Fruit fly (Drosophila melanogaster) whole organism, embryonic: ENCODE data around the gene CG13311.

Experiments used
- Ada2b ChIP-seq: fragments of 200-800 bp; sonication (Bioruptor generic); IDR thresholded peaks from 2 replicates; pipeline ENCODE4 v1.3.6; 2022; ENCODE audit warnings: missing biosample characterization, missing genetic modification characterization
- Blimp-1 ChIP-seq: fragments of 200-800 bp; sonication (Bioruptor generic); optimal IDR thresholded peaks from 3 replicates; lab custom pipeline; 2018; ENCODE audit warnings: missing biosample characterization, missing genetic modification characterization, mild to moderate bottlenecking, moderate library complexity, missing genetic modification reagents
- CG10366 ChIP-seq: fragments of 200-800 bp; sonication (Bioruptor generic); IDR thresholded peaks from 2 replicates; pipeline ENCODE4 v1.3.6; 2022; ENCODE audit warnings: missing biosample characterization, missing genetic modification characterization
- CG10543 ChIP-seq: fragments of 200-800 bp; sonication (Bioruptor generic); optimal IDR thresholded peaks from 3 replicates; lab custom pipeline; 2017; ENCODE audit warnings: missing biosample characterization, mild to moderate bottlenecking, missing genetic modification characterization, moderate library complexity
- CG10979 ChIP-seq: fragments of 200-800 bp; sonication (Bioruptor generic); optimal IDR thresholded peaks from 2 replicates; lab custom pipeline; 2018; ENCODE audit warnings: missing biosample characterization, mild to moderate bottlenecking, missing genetic modification characterization, moderate library complexity
- CG11504 ChIP-seq: fragments of 200-800 bp; sonication (Bioruptor generic); optimal IDR thresholded peaks from 3 replicates; lab custom pipeline; 2019; ENCODE audit warnings: missing biosample characterization, mild to moderate bottlenecking, missing genetic modification characterization, moderate library complexity
- CG11560 ChIP-seq: fragments of 200-800 bp; sonication (Bioruptor generic); IDR thresholded peaks from 3 replicates; pipeline ENCODE4 v1.3.6; 2022; ENCODE audit warnings: missing biosample characterization, missing genetic modification characterization
- CG12236 ChIP-seq: fragments of 200-800 bp; sonication (Bioruptor generic); optimal IDR thresholded peaks from 2 replicates; lab custom pipeline; 2016; ENCODE audit warnings: missing biosample characterization, missing genetic modification characterization
- CG13296 ChIP-seq: fragments of 200-800 bp; sonication (Bioruptor generic); optimal IDR thresholded peaks from 3 replicates; lab custom pipeline; 2018; ENCODE audit warnings: missing biosample characterization, mild to moderate bottlenecking, missing genetic modification characterization
- CG13424 ChIP-seq: fragments of 200-800 bp; sonication (Bioruptor generic); optimal IDR thresholded peaks from 2 replicates; lab custom pipeline; 2019; ENCODE audit warnings: missing biosample characterization, mild to moderate bottlenecking, missing genetic modification characterization, moderate library complexity
- CG14667 ChIP-seq: fragments of 200-800 bp; sonication (Bioruptor generic); IDR thresholded peaks from 2 replicates; pipeline ENCODE4 v1.3.6; 2022; ENCODE audit warnings: missing biosample characterization, missing genetic modification characterization
- CG17361 ChIP-seq: fragments of 200-800 bp; sonication (Bioruptor generic); IDR thresholded peaks from 3 replicates; pipeline ENCODE4 v1.3.6; 2022; ENCODE audit warnings: missing biosample characterization, missing genetic modification characterization
- CG3065 ChIP-seq: fragments of 200-800 bp; sonication (Bioruptor generic); optimal IDR thresholded peaks from 2 replicates; lab custom pipeline; 2016; ENCODE audit warnings: missing biosample characterization, missing genetic modification characterization
- CG3995 ChIP-seq: fragments of 200-800 bp; sonication (Bioruptor generic); optimal IDR thresholded peaks from 3 replicates; lab custom pipeline; 2016; ENCODE audit warnings: missing biosample characterization, missing genetic modification characterization
- CG4360 ChIP-seq: fragments of 200-800 bp; sonication (Bioruptor generic); IDR thresholded peaks from 2 replicates; pipeline ENCODE4 v1.3.6; 2022; ENCODE audit warnings: missing biosample characterization, missing genetic modification characterization
- CG43689 ChIP-seq: fragments of 200-800 bp; sonication (Bioruptor generic); IDR thresholded peaks from 2 replicates; pipeline ENCODE4 v1.3.6; 2022; ENCODE audit warnings: missing biosample characterization, missing genetic modification characterization
- CG5953 ChIP-seq: fragments of 200-800 bp; sonication (Bioruptor generic); IDR thresholded peaks from 2 replicates; pipeline ENCODE4 v1.3.6; 2022; ENCODE audit warnings: missing biosample characterization, missing genetic modification characterization
- CG8290 ChIP-seq, 3 experiments: fragments of 200-800 bp; sonication (Bioruptor generic); optimal IDR thresholded peaks; 2 replicates each; lab custom pipeline; 2016 to 2019; ENCODE audit warnings: missing biosample characterization in 3 of 3, missing genetic modification characterization in 3 of 3, mild to moderate bottlenecking in 2 of 3, moderate library complexity in 1 of 3
- CG9437 ChIP-seq: fragments of 200-800 bp; sonication (Bioruptor generic); optimal IDR thresholded peaks from 2 replicates; lab custom pipeline; 2018; ENCODE audit warnings: missing biosample characterization, mild to moderate bottlenecking, missing genetic modification characterization
- CG9876 ChIP-seq: fragments of 200-800 bp; sonication (Bioruptor generic); optimal IDR thresholded peaks from 2 replicates; lab custom pipeline; 2016; ENCODE audit warnings: missing biosample characterization, missing genetic modification characterization
- GATAe ChIP-seq: fragments of 200-800 bp; sonication (Bioruptor generic); conservative IDR thresholded peaks from 2 replicates; pipeline ENCODE4 v1.3.6; 2022; ENCODE audit warnings: missing biosample characterization, missing genetic modification characterization
- Gsc ChIP-seq: fragments of 200-800 bp; sonication (Bioruptor generic); IDR thresholded peaks from 2 replicates; pipeline ENCODE4 v1.3.6; 2022; ENCODE audit warnings: missing biosample characterization, missing genetic modification characterization
- Hey ChIP-seq: fragments of 200-800 bp; sonication (Bioruptor generic); optimal IDR thresholded peaks from 3 replicates; lab custom pipeline; 2018; ENCODE audit warnings: missing biosample characterization, mild to moderate bottlenecking, missing genetic modification characterization
- Lpt ChIP-seq: fragments of >200 bp; optimal IDR thresholded peaks from 2 replicates; lab custom pipeline; 2018; ENCODE audit warnings: missing biosample characterization, missing genetic modification characterization
- MTF-1 ChIP-seq: fragments of 200-800 bp; sonication (Bioruptor generic); optimal IDR thresholded peaks from 2 replicates; lab custom pipeline; 2018; ENCODE audit warnings: missing biosample characterization, mild to moderate bottlenecking, missing genetic modification characterization, borderline replicate concordance
- Optix ChIP-seq: fragments of 200-800 bp; sonication (Bioruptor generic); IDR thresholded peaks from 3 replicates; pipeline ENCODE4 v1.3.6; 2022; ENCODE audit warnings: missing biosample characterization, missing genetic modification characterization
- PHDP ChIP-seq: fragments of 200-800 bp; sonication (Bioruptor generic); optimal IDR thresholded peaks from 3 replicates; lab custom pipeline; 2018; ENCODE audit warnings: missing biosample characterization, mild to moderate bottlenecking, missing genetic modification characterization, moderate library complexity
- Usf ChIP-seq: fragments of 200-800 bp; sonication (Bioruptor generic); optimal IDR thresholded peaks from 2 replicates; lab custom pipeline; 2017; ENCODE audit warnings: missing genotype, missing biosample characterization, missing genetic modification characterization
- abd-A ChIP-seq: fragments of 200-800 bp; sonication (Bioruptor generic); optimal IDR thresholded peaks from 3 replicates; lab custom pipeline; 2019; ENCODE audit warnings: missing biosample characterization, mild to moderate bottlenecking, missing genetic modification characterization, moderate library complexity
- amos ChIP-seq: fragments of 200-800 bp; sonication (Bioruptor generic); IDR thresholded peaks from 2 replicates; pipeline ENCODE4 v1.3.6; 2022; ENCODE audit warnings: missing biosample characterization, missing genetic modification characterization; ENCODE audit not compliant: partially characterized antibody
- chinmo ChIP-seq: fragments of 200-800 bp; sonication (Bioruptor generic); IDR thresholded peaks from 4 replicates; pipeline ENCODE4 v1.3.6; 2022; ENCODE audit warnings: missing biosample characterization, missing genetic modification characterization; ENCODE audit not compliant: partially characterized antibody
- croc ChIP-seq: fragments of 200-800 bp; sonication (Bioruptor generic); conservative IDR thresholded peaks from 3 replicates; pipeline ENCODE4 v1.3.6; 2022; ENCODE audit warnings: missing biosample characterization, missing genetic modification characterization
- dimm ChIP-seq: fragments of 200-800 bp; sonication (Bioruptor generic); IDR thresholded peaks from 2 replicates; pipeline ENCODE4 v1.3.6; 2022; ENCODE audit warnings: missing biosample characterization, missing genetic modification characterization
- esg ChIP-seq: fragments of 200-800 bp; sonication (Bioruptor generic); conservative IDR thresholded peaks from 2 replicates; pipeline ENCODE4 v1.3.6; 2022; ENCODE audit warnings: missing biosample characterization, missing genetic modification characterization
- fd102C ChIP-seq: fragments of 200-800 bp; sonication (Bioruptor generic); optimal IDR thresholded peaks from 2 replicates; lab custom pipeline; 2018; ENCODE audit warnings: missing biosample characterization, mild to moderate bottlenecking, missing genetic modification characterization, moderate library complexity
- gce ChIP-seq: fragments of 200-800 bp; sonication (Bioruptor generic); IDR thresholded peaks from 3 replicates; pipeline ENCODE4 v1.3.6; 2022; ENCODE audit warnings: missing biosample characterization, missing genetic modification characterization
- hth ChIP-seq: fragments of >200 bp; optimal IDR thresholded peaks from 2 replicates; lab custom pipeline; 2017; ENCODE audit warnings: inconsistent platforms
- ind ChIP-seq: fragments of 200-800 bp; sonication (Bioruptor generic); optimal IDR thresholded peaks from 3 replicates; lab custom pipeline; 2016; ENCODE audit warnings: missing biosample characterization, missing genetic modification characterization
- jing ChIP-seq: fragments of 200-800 bp; sonication (Bioruptor generic); optimal IDR thresholded peaks from 2 replicates; lab custom pipeline; 2018; ENCODE audit warnings: missing biosample characterization, mild to moderate bottlenecking, missing genetic modification characterization
- lola ChIP-seq, 3 experiments: fragments of >200 bp in 2 of 3; fragments of 200-800 bp in 1 of 3; sonication (Bioruptor generic) in 1 of 3; optimal IDR thresholded peaks; 2 replicates each; lab custom pipeline; 2017 to 2019; ENCODE audit warnings: missing biosample characterization in 3 of 3, missing genetic modification characterization in 3 of 3, mild to moderate bottlenecking in 1 of 3, moderate library complexity in 1 of 3
- luna ChIP-seq: fragments of 200-800 bp; sonication (Bioruptor generic); optimal IDR thresholded peaks from 2 replicates; lab custom pipeline; 2016; ENCODE audit warnings: missing biosample characterization, missing genetic modification characterization
- oc ChIP-seq: fragments of 200-800 bp; sonication (Bioruptor generic); optimal IDR thresholded peaks from 2 replicates; lab custom pipeline; 2018; ENCODE audit warnings: missing biosample characterization, mild to moderate bottlenecking, missing genetic modification characterization, moderate library complexity
- pnt ChIP-seq: fragments of 200-800 bp; sonication (Bioruptor generic); optimal IDR thresholded peaks from 3 replicates; lab custom pipeline; 2016; ENCODE audit warnings: missing biosample characterization, missing genetic modification characterization
- ranshi ChIP-seq: fragments of 200-800 bp; sonication (Bioruptor generic); IDR thresholded peaks from 2 replicates; pipeline ENCODE4 v1.3.6; 2022; ENCODE audit warnings: missing biosample characterization, missing genetic modification characterization
- sisA ChIP-seq: fragments of 200-800 bp; sonication (Bioruptor generic); IDR thresholded peaks from 2 replicates; pipeline ENCODE4 v1.3.6; 2022; ENCODE audit warnings: missing biosample characterization, missing genetic modification characterization
- tin ChIP-seq: fragments of 200-800 bp; sonication (Bioruptor generic); optimal IDR thresholded peaks from 3 replicates; lab custom pipeline; 2016; ENCODE audit warnings: missing biosample characterization, missing genetic modification characterization
- toy ChIP-seq: fragments of 200-800 bp; sonication (Bioruptor generic); IDR thresholded peaks from 2 replicates; pipeline ENCODE4 v1.3.6; 2022; ENCODE audit warnings: missing biosample characterization, missing genetic modification characterization
- twi ChIP-seq: fragments of 200-800 bp; optimal IDR thresholded peaks from 2 replicates; lab custom pipeline; 2019; ENCODE audit warnings: missing biosample characterization, mild to moderate bottlenecking, missing genetic modification characterization, moderate library complexity
- yki ChIP-seq: fragments of >200 bp; optimal IDR thresholded peaks from 3 replicates; lab custom pipeline; 2018
- zen ChIP-seq: fragments of 200-800 bp; sonication (Bioruptor generic); optimal IDR thresholded peaks from 3 replicates; lab custom pipeline; 2018; ENCODE audit warnings: missing biosample characterization, mild to moderate bottlenecking, missing genetic modification characterization, moderate library complexity

Gene CG13311

dm6 chr3L:8763794-8764193 is 38.2 kb downstream of the CG13311 start:
- TF ChIP-seq tin (GFP tag; lab: Kevin White, UChicago) = no peak
- no peak for TF ChIP-seq jing (GFP tag; lab: Kevin White, UChicago)
- no peak for TF ChIP-seq toy
- no peak for TF ChIP-seq Hey (tag; lab: Kevin White, UChicago)
- no peak for TF ChIP-seq twi
- no peak for TF ChIP-seq CG17361 (GFP tag; lab: Robert Waterston, UW)
- no peak for TF ChIP-seq CG11560 (tag; lab: Robert Waterston, UW)

dm6 chr3L:8763037-8763454 is 38.9 kb downstream of the CG13311 start:
- TF ChIP-seq luna (no peak), abd-A (tag; lab: Kevin White, UChicago) (no peak), Lpt (GFP tag; lab: Kevin White, UChicago) (no peak), zen (tag; lab: Kevin White, UChicago) (no peak), Usf (GFP tag; lab: Kevin White, UChicago) (no peak), esg (GFP tag; lab: Robert Waterston, UW) (peak; percentile 47), CG5953 (GFP tag; lab: Robert Waterston, UW) (no peak), CG43689 (GFP tag; lab: Robert Waterston, UW) (no peak), CG4360 (no peak), amos (GFP tag; lab: Robert Waterston, UW) (peak; percentile 33; the same call in 1 of the 2 replicates), toy (no peak), Ada2b (no peak), CG10543 (peak; percentile 60), hth (no peak), CG8290 (GFP tag; optimal IDR thresholded peaks at IDR 0.05; lab: Kevin White, UChicago) (no peak), CG8290 (tag; optimal IDR thresholded peaks at IDR 0.05; lab: Kevin White, UChicago) (peak in 1 of 2 experiments; percentile 31), sisA (peak; percentile 45; the same call in 1 of the 2 replicates), oc (peak; percentile 27), MTF-1 (GFP tag; lab: Kevin White, UChicago) (no peak), CG10979 (tag; lab: Kevin White, UChicago) (no peak), CG10366 (GFP tag; lab: Robert Waterston, UW) (peak; percentile 59), Optix (GFP tag; lab: Robert Waterston, UW) (no peak), GATAe (GFP tag; lab: Robert Waterston, UW) (no peak), CG9437 (GFP tag; lab: Kevin White, UChicago) (peak; percentile 15), Gsc (GFP tag; lab: Robert Waterston, UW) (no peak), CG13424 (tag; lab: Kevin White, UChicago) (peak; percentile 49), CG14667 (GFP tag; lab: Robert Waterston, UW) (0 out of 2 replicates have a peak, but pooled peaks have one; percentile 19), CG13296 (GFP tag; lab: Kevin White, UChicago) (no peak), fd102C (GFP tag; lab: Kevin White, UChicago) (no peak), ranshi (GFP tag; lab: Robert Waterston, UW) (0 out of 2 replicates have a peak, but pooled peaks have one; percentile 33), CG3065 (GFP tag; lab: Kevin White, UChicago) (no peak), Blimp-1 (GFP tag; lab: Kevin White, UChicago) (peak; percentile 32), gce (GFP tag; lab: Robert Waterston, UW) (no peak), lola (GFP tag; optimal IDR thresholded peaks at IDR 0.05; lab: Kevin White, UChicago) (no peak), CG11504 (tag; lab: Kevin White, UChicago) (peak; percentile 56), CG9876 (no peak), pnt (no peak), yki (lab: Kevin White, UChicago) (no peak), ind (GFP tag; lab: Kevin White, UChicago) (no peak), CG3995 (GFP tag; lab: Kevin White, UChicago) (no peak), dimm (GFP tag; lab: Robert Waterston, UW) (no peak), croc (GFP tag; lab: Robert Waterston, UW) (no peak), CG12236 (GFP tag; lab: Kevin White, UChicago) (no peak), PHDP (tag; lab: Kevin White, UChicago) (peak; percentile 43), chinmo (peak; percentile 94; the same call in 3 of the 4 replicates)
